Fruit fly (Drosophila melanogaster) whole organism, prepupa: Measurements from ENCODE around the gene CG13720.
A peak's percentile ranks its signal among the peaks of the same experiment; 100 is the strongest.

Experiments
- Blimp-1 ChIP-seq: fragments of 200-800 bp; sonication (Bioruptor generic); optimal IDR thresholded peaks from 3 replicates; lab custom pipeline; 2017; ENCODE audit warnings: missing biosample characterization, missing genetic modification characterization, mild to moderate bottlenecking, moderate library complexity, missing genetic modification reagents
- CG10631 ChIP-seq: fragments of 200-800 bp; sonication (Bioruptor generic); optimal IDR thresholded peaks from 2 replicates; lab custom pipeline; 2016; ENCODE audit warnings: missing biosample characterization, missing genetic modification characterization
- CG10669 ChIP-seq: fragments of 200-800 bp; sonication (Bioruptor generic); optimal IDR thresholded peaks from 3 replicates; lab custom pipeline; 2018; ENCODE audit warnings: missing biosample characterization, mild to moderate bottlenecking, missing genetic modification characterization, moderate library complexity
- CG11294 ChIP-seq: fragments of 200-800 bp; sonication (Bioruptor generic); IDR thresholded peaks from 2 replicates; pipeline ENCODE4 v1.3.6; 2022; ENCODE audit warnings: missing biosample characterization, missing genetic modification characterization
- CG11762 ChIP-seq: fragments of 200-800 bp; sonication (Bioruptor generic); optimal IDR thresholded peaks from 3 replicates; lab custom pipeline; 2016; ENCODE audit warnings: missing biosample characterization, missing genetic modification characterization; ENCODE audit not compliant: insufficient read depth
- CG11902 ChIP-seq: fragments of 200-800 bp; sonication (Bioruptor generic); optimal IDR thresholded peaks from 3 replicates; lab custom pipeline; 2016; ENCODE audit warnings: missing biosample characterization, missing genetic modification characterization
- CG16779 ChIP-seq: fragments of 200-800 bp; sonication (Bioruptor generic); optimal IDR thresholded peaks from 3 replicates; lab custom pipeline; 2017; ENCODE audit warnings: missing biosample characterization, mild to moderate bottlenecking, missing genetic modification characterization
- CG31627 ChIP-seq: fragments of 200-800 bp; sonication (Bioruptor generic); optimal IDR thresholded peaks from 3 replicates; lab custom pipeline; 2016; ENCODE audit warnings: missing biosample characterization, missing genetic modification characterization
- CG34406 ChIP-seq: fragments of 200-800 bp; sonication (Bioruptor generic); optimal IDR thresholded peaks from 3 replicates; lab custom pipeline; 2016; ENCODE audit warnings: missing biosample characterization, missing genetic modification characterization
- CG4318 ChIP-seq: fragments of 200-800 bp; sonication (Bioruptor generic); optimal IDR thresholded peaks from 3 replicates; lab custom pipeline; 2017; ENCODE audit warnings: missing biosample characterization, mild to moderate bottlenecking, missing genetic modification characterization
- CG6163 ChIP-seq: fragments of 200-800 bp; sonication (Bioruptor generic); IDR thresholded peaks from 3 replicates; pipeline ENCODE4 v1.3.6; 2022; ENCODE audit warnings: missing biosample characterization, missing genetic modification characterization
- CG6276 ChIP-seq: fragments of 200-800 bp; sonication (Bioruptor generic); optimal IDR thresholded peaks from 2 replicates; lab custom pipeline; 2017; ENCODE audit warnings: missing biosample characterization, mild to moderate bottlenecking, missing genetic modification characterization
- CG6792 ChIP-seq: fragments of 200-800 bp; sonication (Bioruptor generic); optimal IDR thresholded peaks from 3 replicates; lab custom pipeline; 2016; ENCODE audit warnings: missing biosample characterization, missing genetic modification characterization
- CG7368 ChIP-seq: fragments of 200-800 bp; sonication (Bioruptor generic); optimal IDR thresholded peaks from 3 replicates; lab custom pipeline; 2016; ENCODE audit warnings: missing biosample characterization, missing genetic modification characterization
- CG8319 ChIP-seq: fragments of 200-800 bp; sonication (Bioruptor generic); optimal IDR thresholded peaks from 3 replicates; lab custom pipeline; 2016; ENCODE audit warnings: missing biosample characterization, missing genetic modification characterization
- CG8632 ChIP-seq: fragments of 200-800 bp; sonication (Bioruptor generic); optimal IDR thresholded peaks from 3 replicates; lab custom pipeline; 2016; ENCODE audit warnings: missing biosample characterization, missing genetic modification characterization
- CG9139 ChIP-seq: fragments of 200-800 bp; sonication (Bioruptor generic); optimal IDR thresholded peaks from 3 replicates; lab custom pipeline; 2017; ENCODE audit warnings: missing biosample characterization, mild to moderate bottlenecking, missing genetic modification characterization
- Eip75B ChIP-seq: fragments of 200-800 bp; sonication (Bioruptor generic); optimal IDR thresholded peaks from 3 replicates; lab custom pipeline; 2016; ENCODE audit warnings: missing biosample characterization, missing genetic modification characterization
- Eip78C ChIP-seq: fragments of 200-800 bp; sonication (Bioruptor generic); peaks from one replicate; lab custom pipeline; 2016; ENCODE audit warnings: missing biosample characterization, missing genetic modification characterization
- Ets96B ChIP-seq: fragments of 200-800 bp; optimal IDR thresholded peaks from 2 replicates; lab custom pipeline; 2019; ENCODE audit warnings: missing biosample characterization, mild to moderate bottlenecking, missing genetic modification characterization, moderate library complexity
- Gug ChIP-seq: fragments of 200-800 bp; sonication (Bioruptor generic); IDR thresholded peaks from 2 replicates; pipeline ENCODE4 v1.3.6; 2022; ENCODE audit warnings: missing biosample characterization, missing genetic modification characterization
- Hr38 ChIP-seq: sonication (Bioruptor generic); optimal IDR thresholded peaks from 2 replicates; lab custom pipeline; 2016; ENCODE audit warnings: missing biosample characterization, missing genetic modification characterization
- Lpt ChIP-seq: fragments of 200-800 bp; sonication (Bioruptor generic); optimal IDR thresholded peaks from 3 replicates; lab custom pipeline; 2016; ENCODE audit warnings: missing biosample characterization, missing genetic modification characterization
- Met ChIP-seq: fragments of 200-800 bp; sonication (Bioruptor generic); optimal IDR thresholded peaks from 3 replicates; lab custom pipeline; 2016; ENCODE audit warnings: missing biosample characterization, missing genetic modification characterization
- OdsH ChIP-seq: fragments of 200-800 bp; sonication (Bioruptor generic); optimal IDR thresholded peaks from 3 replicates; lab custom pipeline; 2016; ENCODE audit warnings: missing biosample characterization, missing genetic modification characterization
- Sox102F ChIP-seq: fragments of 200-800 bp; sonication (Bioruptor generic); optimal IDR thresholded peaks from 2 replicates; lab custom pipeline; 2016; ENCODE audit warnings: missing biosample characterization, mild to moderate bottlenecking, missing genetic modification characterization
- Sox14 ChIP-seq: fragments of 200-800 bp; sonication (Bioruptor generic); optimal IDR thresholded peaks from 3 replicates; lab custom pipeline; 2016; ENCODE audit warnings: missing biosample characterization, missing genetic modification characterization
- Sox15 ChIP-seq: fragments of 200-800 bp; sonication (Bioruptor generic); optimal IDR thresholded peaks from 3 replicates; lab custom pipeline; 2016; ENCODE audit warnings: missing biosample characterization, missing genetic modification characterization
- achi ChIP-seq: fragments of 200-800 bp; sonication (Bioruptor generic); optimal IDR thresholded peaks from 3 replicates; lab custom pipeline; 2016; ENCODE audit warnings: missing biosample characterization, missing genetic modification characterization
- dac ChIP-seq: fragments of 200-800 bp; sonication (Bioruptor generic); optimal IDR thresholded peaks from 2 replicates; lab custom pipeline; 2017; ENCODE audit warnings: missing biosample characterization, mild to moderate bottlenecking, missing genetic modification characterization
- dsx ChIP-seq: fragments of 200-800 bp; optimal IDR thresholded peaks from 3 replicates; lab custom pipeline; 2019; ENCODE audit warnings: missing biosample characterization, mild to moderate bottlenecking, missing genetic modification characterization, moderate library complexity; ENCODE audit not compliant: poor library complexity, severe bottlenecking
- eg ChIP-seq: fragments of 200-800 bp; sonication (Bioruptor generic); IDR thresholded peaks from 3 replicates; pipeline ENCODE4 v1.3.6; 2022; ENCODE audit warnings: missing biosample characterization, missing genetic modification characterization
- esn ChIP-seq: fragments of 200-800 bp; sonication (Bioruptor generic); optimal IDR thresholded peaks from 2 replicates; lab custom pipeline; 2016; ENCODE audit warnings: missing biosample characterization, mild to moderate bottlenecking, missing genetic modification characterization, moderate library complexity
- fd59A ChIP-seq: fragments of 200-800 bp; sonication (Bioruptor generic); optimal IDR thresholded peaks from 2 replicates; lab custom pipeline; 2017; ENCODE audit warnings: missing biosample characterization, mild to moderate bottlenecking, missing genetic modification characterization, missing genetic modification reagents
- fd85E ChIP-seq: fragments of 200-800 bp; sonication (Bioruptor generic); optimal IDR thresholded peaks from 3 replicates; lab custom pipeline; 2016; ENCODE audit warnings: missing biosample characterization, missing genetic modification characterization
- net ChIP-seq: fragments of 200-800 bp; sonication (Bioruptor generic); optimal IDR thresholded peaks from 3 replicates; lab custom pipeline; 2016; ENCODE audit warnings: missing biosample characterization, missing genetic modification characterization
- pdm3 ChIP-seq: fragments of 200-800 bp; sonication (Bioruptor generic); optimal IDR thresholded peaks from 3 replicates; lab custom pipeline; 2016; ENCODE audit warnings: missing biosample characterization, missing genetic modification characterization
- salr ChIP-seq, 2 experiments: fragments of 200-800 bp; sonication (Bioruptor generic); optimal IDR thresholded peaks; 3 replicates each; lab custom pipeline; 2016 to 2018; ENCODE audit warnings: missing biosample characterization in 2 of 2, missing genetic modification characterization in 2 of 2, mild to moderate bottlenecking in 1 of 2
- spab ChIP-seq: fragments of 200-800 bp; sonication (Bioruptor generic); optimal IDR thresholded peaks from 2 replicates; lab custom pipeline; 2017; ENCODE audit warnings: missing biosample characterization, mild to moderate bottlenecking, missing genetic modification characterization, missing genetic modification reagents
- svp ChIP-seq: fragments of 200-800 bp; sonication (Bioruptor generic); peaks from one replicate; lab custom pipeline; 2016; ENCODE audit warnings: missing biosample characterization, missing genetic modification characterization
- topi ChIP-seq: fragments of 200-800 bp; sonication (Bioruptor generic); optimal IDR thresholded peaks from 3 replicates; lab custom pipeline; 2016; ENCODE audit warnings: missing biosample characterization, missing genetic modification characterization
- vri ChIP-seq: fragments of 200-800 bp; sonication (Bioruptor generic); optimal IDR thresholded peaks from 3 replicates; lab custom pipeline; 2016; ENCODE audit warnings: missing biosample characterization, mild to moderate bottlenecking, missing genetic modification characterization

CG13720 gene

dm6 chr3L:4543034-4543806 lies 42.9 kb upstream of the CG13720 start (continued):
- peak; percentile 34 for TF ChIP-seq dac (GFP tag; lab: Kevin White, UChicago)
- peak; percentile 76 for TF ChIP-seq svp (GFP tag; lab: Kevin White, UChicago)
- peak; percentile 93 for TF ChIP-seq CG10669 (GFP tag; lab: Kevin White, UChicago)
- peak; percentile 95 for TF ChIP-seq CG6163 (GFP tag; lab: Robert Waterston, UW)
- TF ChIP-seq Lpt (GFP tag; lab: Kevin White, UChicago) = peak; percentile 84
- peak; percentile 61 for TF ChIP-seq CG34406
- peak; percentile 95 for TF ChIP-seq dsx (GFP tag; lab: Kevin White, UChicago)
- TF ChIP-seq CG8632 (GFP tag; lab: Kevin White, UChicago) = peak; percentile 76
- peak; percentile 98 for TF ChIP-seq CG9139 (GFP tag; lab: Kevin White, UChicago)
- peak; percentile 62 for TF ChIP-seq CG11902 (GFP tag; lab: Kevin White, UChicago)

- TF ChIP-seq achi (no peak), pdm3 (GFP tag; lab: Kevin White, UChicago) (no peak), eg (GFP tag; lab: Robert Waterston, UW) (no peak), CG11294 (GFP tag; lab: Robert Waterston, UW) (no peak)
These were observed 42.2 kb upstream of the CG13720 start for dm6 chr3L:4542530-4542929.

DNA sequence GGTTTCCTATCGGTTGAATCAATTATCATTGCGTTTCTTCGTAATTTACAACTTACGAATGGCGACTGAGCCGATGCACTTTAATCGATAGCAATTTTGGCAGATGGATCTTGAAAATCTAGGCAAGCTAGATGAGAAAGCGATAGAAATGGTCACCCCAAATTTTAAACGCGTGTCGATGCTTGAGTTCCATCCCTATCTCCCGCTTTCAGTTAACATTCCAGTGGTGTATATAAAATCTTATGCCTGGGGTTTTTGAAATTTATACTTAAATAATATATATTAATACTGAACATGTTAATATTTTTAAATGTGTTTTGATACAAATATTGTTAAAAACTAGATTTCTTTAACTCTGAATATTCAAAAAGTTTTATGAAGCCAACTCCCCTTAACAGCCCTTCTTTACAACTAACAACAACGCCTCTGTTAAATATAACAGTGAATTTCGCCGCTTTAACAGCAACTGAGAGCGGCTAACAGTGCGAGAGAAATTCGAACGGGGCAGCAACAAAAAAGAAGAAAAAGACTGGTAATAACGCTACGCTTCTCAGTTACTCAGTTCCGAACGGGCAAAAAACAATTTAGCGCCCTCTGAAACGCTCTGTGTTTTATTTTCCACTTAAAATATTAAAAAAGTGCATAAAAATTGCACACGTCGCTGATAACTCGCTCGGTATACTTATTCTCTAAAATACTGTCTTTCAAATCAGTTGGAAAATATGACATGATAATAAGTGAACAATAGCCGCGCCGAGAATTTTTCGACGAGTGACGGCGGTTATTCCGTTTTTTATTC lies 41.5 kb upstream of the CG13720 start, which contains the start of gene CG11357:
TSS of gene CG11357 (plus strand) at position 479 of the 799 bp plus-strand sequence.
- TF ChIP-seq CG16779 (peak; percentile 99), OdsH (GFP tag; lab: Kevin White, UChicago) (peak; percentile 99), esn (GFP tag; lab: Kevin White, UChicago) (peak; percentile 98), Eip78C (GFP tag; lab: Kevin White, UChicago) (peak; percentile 99), eg (GFP tag; lab: Robert Waterston, UW) (peak; percentile 99), Hr38 (GFP tag; lab: Kevin White, UChicago) (no peak), fd59A (peak; percentile 89), fd85E (GFP tag; lab: Kevin White, UChicago) (peak; percentile 78), Eip75B (peak; percentile 94), Lpt (GFP tag; lab: Kevin White, UChicago) (peak; percentile 98), CG8319 (peak; percentile 91), net (GFP tag; lab: Kevin White, UChicago) (peak; percentile 99), CG8632 (GFP tag; lab: Kevin White, UChicago) (peak; percentile 99), CG6792 (peak; percentile 98), CG6163 (GFP tag; lab: Robert Waterston, UW) (peak; percentile 99), Blimp-1 (peak; percentile 92), CG31627 (GFP tag; lab: Kevin White, UChicago) (peak; percentile 91), Sox14 (GFP tag; lab: Kevin White, UChicago) (peak; percentile 95), Met (GFP tag; lab: Kevin White, UChicago) (peak; percentile 96), salr (GFP tag; optimal IDR thresholded peaks at IDR 0.05; lab: Kevin White, UChicago) (peak; percentile 90 to 95), CG10631 (GFP tag; lab: Kevin White, UChicago) (peak; percentile 98), CG11294 (GFP tag; lab: Robert Waterston, UW) (peak; percentile 98), CG9139 (GFP tag; lab: Kevin White, UChicago) (peak; percentile 97), dsx (GFP tag; lab: Kevin White, UChicago) (peak; percentile 99), CG11762 (GFP tag; lab: Kevin White, UChicago) (peak; percentile 91), CG10669 (GFP tag; lab: Kevin White, UChicago) (peak; percentile 98), spab (GFP tag; lab: Kevin White, UChicago) (peak; percentile 96), CG7368 (peak; percentile 94), vri (GFP tag; lab: Kevin White, UChicago) (peak; percentile 94), topi (GFP tag; lab: Kevin White, UChicago) (peak; percentile 95), dac (GFP tag; lab: Kevin White, UChicago) (peak; percentile 90), Sox15 (peak; percentile 94), Gug (peak; percentile 98), CG6276 (GFP tag; lab: Kevin White, UChicago) (peak; percentile 98), CG4318 (peak; percentile 93), Sox102F (GFP tag; lab: Kevin White, UChicago) (peak; percentile 97), CG11902 (GFP tag; lab: Kevin White, UChicago) (peak; percentile 93), Ets96B (peak; percentile 99)
